Worm (Caenorhabditis elegans) whole organism, L4 larva: ENCODE measurements around the gene skr-19.

ENCODE experiments used
- F37D6.2 ChIP-seq: sonication (generic microtip); optimal IDR thresholded peaks from 2 replicates; lab custom pipeline; 2016; ENCODE audit warnings: mild to moderate bottlenecking, missing genetic modification characterization, missing compliant biosample characterization
- F49E8.2 ChIP-seq: sonication (generic microtip); optimal IDR thresholded peaks from 2 replicates; lab custom pipeline; 2016; ENCODE audit warnings: missing compliant biosample characterization, mild to moderate bottlenecking, missing genetic modification characterization, borderline replicate concordance
- Y105C5A.15 ChIP-seq: fragments of 200-800 bp; sonication (Bioruptor generic); IDR thresholded peaks from 2 replicates; pipeline ENCODE4 v1.3.6; 2022; ENCODE audit warnings: missing genetic modification characterization, missing compliant biosample characterization
- Y48G9A.11 ChIP-seq: fragments of 200-800 bp; sonication (Bioruptor generic); IDR thresholded peaks from 2 replicates; pipeline ENCODE4 v1.3.6; 2022; ENCODE audit warnings: missing genetic modification reagents, missing genetic modification characterization, missing compliant biosample characterization
- Y5F2A.4 ChIP-seq: fragments of 200-800 bp; sonication (Bioruptor generic); optimal IDR thresholded peaks from 2 replicates; lab custom pipeline; 2018; ENCODE audit warnings: mild to moderate bottlenecking, missing genetic modification characterization, missing compliant biosample characterization
- ZK337.2 ChIP-seq: fragments of 200-800 bp; sonication (Bioruptor generic); IDR thresholded peaks from 2 replicates; pipeline ENCODE4 v1.3.6; 2022; ENCODE audit warnings: missing genetic modification reagents, missing genetic modification characterization, missing compliant biosample characterization
- aly-2 ChIP-seq: sonication (generic microtip); optimal IDR thresholded peaks from 2 replicates; lab custom pipeline; 2018; ENCODE audit warnings: missing biosample characterization, missing genetic modification characterization
- ama-1 ChIP-seq: fragments of 150-350 bp; optimal IDR thresholded peaks from 2 replicates; lab custom pipeline; 2014; ENCODE audit warnings: inconsistent platforms, mixed read lengths
- arid-1 ChIP-seq: fragments of 200-800 bp; sonication (Bioruptor generic); conservative IDR thresholded peaks from 2 replicates; pipeline ENCODE4 v1.3.6; 2022; ENCODE audit warnings: missing genetic modification reagents, missing genetic modification characterization, missing compliant biosample characterization
- ceh-32 ChIP-seq: sonication (generic microtip); optimal IDR thresholded peaks from 2 replicates; lab custom pipeline; 2016; ENCODE audit warnings: mild to moderate bottlenecking, missing genetic modification characterization, missing compliant biosample characterization; ENCODE audit not compliant: poor library complexity
- ceh-44 ChIP-seq: fragments of 200-800 bp; sonication (Bioruptor generic); IDR thresholded peaks from 2 replicates; pipeline ENCODE4 v1.3.6; 2022; ENCODE audit warnings: missing genetic modification reagents, missing genetic modification characterization, missing compliant biosample characterization
- ceh-62 ChIP-seq: sonication (generic microtip); optimal IDR thresholded peaks from 2 replicates; lab custom pipeline; 2017; ENCODE audit warnings: missing biosample characterization, missing genetic modification characterization
- daf-19 ChIP-seq: fragments of 200-800 bp; sonication (Bioruptor generic); conservative IDR thresholded peaks from 2 replicates; pipeline ENCODE4 v1.3.6; 2022; ENCODE audit warnings: missing genetic modification characterization, missing compliant biosample characterization
- daf-8 ChIP-seq: fragments of 200-800 bp; sonication (Bioruptor generic); IDR thresholded peaks from 2 replicates; pipeline ENCODE4 v1.3.6; 2022; ENCODE audit warnings: missing genetic modification characterization, missing compliant biosample characterization
- dmd-6 ChIP-seq: fragments of 200-800 bp; sonication (Bioruptor generic); IDR thresholded peaks from 2 replicates; pipeline ENCODE4 v1.3.6; 2022; ENCODE audit warnings: missing genetic modification reagents, missing genetic modification characterization, missing compliant biosample characterization
- dmd-8 ChIP-seq: fragments of 200-800 bp; sonication (Bioruptor generic); IDR thresholded peaks from 2 replicates; pipeline ENCODE4 v1.3.6; 2022; ENCODE audit warnings: missing genetic modification characterization, missing compliant biosample characterization
- dmd-9 ChIP-seq: fragments of 200-800 bp; sonication (Bioruptor generic); IDR thresholded peaks from 2 replicates; pipeline ENCODE4 v1.3.6; 2022; ENCODE audit warnings: missing genetic modification reagents, missing genetic modification characterization, missing compliant biosample characterization
- duxl-1 ChIP-seq: sonication (generic microtip); optimal IDR thresholded peaks from 2 replicates; lab custom pipeline; 2016; ENCODE audit warnings: mild to moderate bottlenecking, missing genetic modification characterization, moderate library complexity, missing compliant biosample characterization; ENCODE audit not compliant: poor library complexity
- dve-1 ChIP-seq: sonication (generic microtip); optimal IDR thresholded peaks from 2 replicates; lab custom pipeline; 2017; ENCODE audit warnings: antibody characterized with exemption, mild to moderate bottlenecking, missing genetic modification characterization, missing compliant biosample characterization; ENCODE audit not compliant: insufficient read depth
- fos-1 ChIP-seq: fragments of 150-350 bp; optimal IDR thresholded peaks from 2 replicates; lab custom pipeline; 2014; ENCODE audit warnings: missing biosample characterization, missing genetic modification characterization
- hif-1 ChIP-seq, 2 experiments: sonication (generic microtip); optimal IDR thresholded peaks; 2 replicates each; lab custom pipeline; 2016 to 2017; ENCODE audit warnings: missing compliant biosample characterization in 2 of 2, missing genetic modification characterization in 2 of 2, missing genetic modification reagents in 2 of 2, missing genotype in 2 of 2, mild to moderate bottlenecking in 1 of 2
- hlh-11 ChIP-seq: fragments of 200-800 bp; sonication (Bioruptor generic); optimal IDR thresholded peaks from 2 replicates; lab custom pipeline; 2018; ENCODE audit warnings: mild to moderate bottlenecking, missing genetic modification characterization, missing compliant biosample characterization
- jun-1 ChIP-seq: fragments of 150-350 bp; optimal IDR thresholded peaks from 2 replicates; lab custom pipeline; 2014; ENCODE audit warnings: missing biosample characterization, missing genetic modification reagents, missing genetic modification characterization
- lim-7 ChIP-seq: fragments of 200-800 bp; sonication (Bioruptor generic); IDR thresholded peaks from 2 replicates; pipeline ENCODE4 v1.3.6; 2022; ENCODE audit warnings: missing genetic modification characterization, missing compliant biosample characterization
- lin-39 ChIP-seq: fragments of 150-350 bp; optimal IDR thresholded peaks from 2 replicates; lab custom pipeline; 2014; ENCODE audit warnings: missing biosample characterization, missing genetic modification reagents, missing genetic modification characterization
- lir-3 ChIP-seq: sonication (generic microtip); optimal IDR thresholded peaks from 2 replicates; lab custom pipeline; 2016; ENCODE audit warnings: mild to moderate bottlenecking, missing genetic modification characterization, missing compliant biosample characterization
- madf-5 ChIP-seq, 2 experiments: fragments of 200-800 bp; sonication (Bioruptor generic); IDR thresholded peaks; 2 replicates each; pipeline ENCODE4 v1.3.6; 2022; ENCODE audit warnings: missing compliant biosample characterization in 2 of 2, missing genetic modification characterization in 2 of 2
- madf-9 ChIP-seq: fragments of 200-800 bp; sonication (Bioruptor generic); conservative IDR thresholded peaks from 2 replicates; pipeline ENCODE4 v1.3.6; 2022; ENCODE audit warnings: missing genetic modification reagents, missing genetic modification characterization, missing compliant biosample characterization
- mdt-29 ChIP-seq: fragments of 200-800 bp; sonication (Bioruptor generic); IDR thresholded peaks from 2 replicates; pipeline ENCODE4 v1.3.6; 2022; ENCODE audit warnings: missing genetic modification reagents, missing genetic modification characterization, missing compliant biosample characterization
- mep-1 ChIP-seq: fragments of 150-350 bp; sonication (generic microtip); optimal IDR thresholded peaks from 3 replicates; lab custom pipeline; 2014; ENCODE audit warnings: missing biosample characterization, missing genetic modification characterization
- mes-2 ChIP-seq: sonication (generic microtip); optimal IDR thresholded peaks from 2 replicates; lab custom pipeline; 2016; ENCODE audit warnings: missing genotype, mild to moderate bottlenecking, missing genetic modification characterization, missing compliant biosample characterization; ENCODE audit not compliant: poor library complexity, severe bottlenecking
- mxl-2 ChIP-seq: fragments of 200-800 bp; sonication (Bioruptor generic); conservative IDR thresholded peaks from 2 replicates; pipeline ENCODE4 v1.3.6; 2022; ENCODE audit warnings: missing genetic modification reagents, missing genetic modification characterization, missing compliant biosample characterization
- mxl-3 ChIP-seq: fragments of 200-800 bp; sonication (Bioruptor generic); optimal IDR thresholded peaks from 2 replicates; lab custom pipeline; 2018; ENCODE audit warnings: mild to moderate bottlenecking, missing genetic modification characterization, missing compliant biosample characterization
- nhr-10 ChIP-seq: fragments of 150-350 bp; optimal IDR thresholded peaks from 2 replicates; lab custom pipeline; 2014; ENCODE audit warnings: missing biosample characterization, missing genetic modification characterization
- nhr-102 ChIP-seq: sonication (generic microtip); optimal IDR thresholded peaks from 2 replicates; lab custom pipeline; 2016; ENCODE audit warnings: mild to moderate bottlenecking, missing genetic modification characterization, moderate library complexity, missing compliant biosample characterization
- nhr-11 ChIP-seq: fragments of 150-350 bp; optimal IDR thresholded peaks from 2 replicates; lab custom pipeline; 2014; ENCODE audit warnings: missing biosample characterization, missing genetic modification characterization
- nhr-237 ChIP-seq: sonication (generic microtip); optimal IDR thresholded peaks from 2 replicates; lab custom pipeline; 2017; ENCODE audit warnings: missing biosample characterization, missing genetic modification characterization
- nhr-48 ChIP-seq: sonication (generic microtip); optimal IDR thresholded peaks from 2 replicates; lab custom pipeline; 2016; ENCODE audit warnings: mild to moderate bottlenecking, missing genetic modification characterization, missing compliant biosample characterization
- nhr-77 ChIP-seq: fragments of 150-350 bp; optimal IDR thresholded peaks from 2 replicates; lab custom pipeline; 2014; ENCODE audit warnings: missing biosample characterization, missing genetic modification characterization
- pha-4 ChIP-seq, 2 experiments: fragments of 150-350 bp in 1 of 2; fragments of 200-800 bp in 1 of 2; sonication (Bioruptor generic) in 1 of 2; IDR thresholded peaks in 1 of 2; optimal IDR thresholded peaks in 1 of 2; 2 replicates each; pipeline versions ENCODE4 v1.3.6 to Lab custom; 2014 to 2022; ENCODE audit warnings: missing genetic modification characterization in 2 of 2, missing genetic modification reagents in 2 of 2, missing biosample characterization in 1 of 2, missing compliant biosample characterization in 1 of 2
- php-3 ChIP-seq: fragments of 200-800 bp; sonication (Bioruptor generic); IDR thresholded peaks from 2 replicates; pipeline ENCODE4 v1.3.6; 2022; ENCODE audit warnings: missing genetic modification reagents, missing genetic modification characterization, missing compliant biosample characterization
- rbr-2 ChIP-seq: sonication (generic microtip); optimal IDR thresholded peaks from 2 replicates; lab custom pipeline; 2016; ENCODE audit warnings: missing genotype, missing genetic modification characterization, missing compliant biosample characterization
- sdz-12 ChIP-seq: fragments of 200-800 bp; sonication (Bioruptor generic); optimal IDR thresholded peaks from 2 replicates; lab custom pipeline; 2018; ENCODE audit warnings: mild to moderate bottlenecking, missing genetic modification characterization, missing compliant biosample characterization
- snpc-1.2 ChIP-seq: fragments of 200-800 bp; sonication (Bioruptor generic); IDR thresholded peaks from 2 replicates; pipeline ENCODE4 v1.3.6; 2022; ENCODE audit warnings: missing genetic modification reagents, missing genetic modification characterization, missing compliant biosample characterization
- snpc-4 ChIP-seq: fragments of 150-350 bp; optimal IDR thresholded peaks from 2 replicates; lab custom pipeline; 2014; ENCODE audit warnings: missing biosample characterization, missing genetic modification characterization
- tra-1 ChIP-seq: fragments of 200-800 bp; sonication (Bioruptor generic); IDR thresholded peaks from 2 replicates; pipeline ENCODE4 v1.3.6; 2022; ENCODE audit warnings: missing genetic modification reagents, missing genetic modification characterization, missing compliant biosample characterization
- unc-130 ChIP-seq: sonication (generic microtip); optimal IDR thresholded peaks from 2 replicates; lab custom pipeline; 2016; ENCODE audit warnings: missing genetic modification reagents, missing genetic modification characterization, missing compliant biosample characterization
- unc-62 ChIP-seq, 3 experiments: fragments of 150-350 bp in 1 of 3; sonication (generic microtip); optimal IDR thresholded peaks in 2 of 3; peaks in 1 of 3; 1 replicate in 1 of 3; 2 replicates in 2 of 3; lab custom pipeline; 2014 to 2017; ENCODE audit warnings: missing biosample characterization in 3 of 3, missing genetic modification characterization in 3 of 3, missing genetic modification reagents in 3 of 3, missing genotype in 1 of 3
- zip-2 ChIP-seq: fragments of 150-350 bp; optimal IDR thresholded peaks from 2 replicates; lab custom pipeline; 2014; ENCODE audit warnings: missing biosample characterization, missing genetic modification characterization
- ztf-11 ChIP-seq: fragments of 150-350 bp; optimal IDR thresholded peaks from 2 replicates; lab custom pipeline; 2014; ENCODE audit warnings: missing biosample characterization, missing genetic modification characterization

The skr-19 gene

DNA sequence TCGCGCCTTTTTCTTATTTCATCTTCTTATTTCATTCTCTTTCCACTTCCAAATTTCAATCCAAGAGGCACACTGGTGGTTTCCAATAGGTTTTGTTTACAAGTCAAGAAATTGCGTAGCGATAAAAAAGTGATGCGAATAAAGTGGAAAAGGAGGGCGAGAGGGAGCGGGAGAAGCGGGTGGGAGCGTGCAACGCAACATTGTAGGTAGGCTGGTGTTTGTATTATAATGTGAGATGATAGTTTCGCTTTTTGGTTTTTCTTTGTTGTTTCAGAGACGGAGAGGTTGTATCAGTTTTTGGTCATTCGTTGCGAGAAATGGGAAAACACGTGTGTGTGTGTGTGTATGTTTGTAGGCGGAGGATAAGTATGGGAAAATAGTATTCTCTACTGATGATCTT lies 25.7 kb upstream of the skr-19 start (continued):
- TF ChIP-seq unc-62 (GFP tag; optimal IDR thresholded peaks at IDR 0.05 in 1 of 2; lab: Kevin White, UChicago) = peak in 1 of 2 experiments; percentile 33
- no peak for TF ChIP-seq unc-62 (tag; optimal IDR thresholded peaks at IDR 0.05; lab: Kevin White, UChicago)
- no peak for TF ChIP-seq pha-4 (GFP tag; IDR thresholded peaks at IDR 0.05; lab: Robert Waterston, UW)
- peak; percentile 68 for TF ChIP-seq pha-4 (tag; optimal IDR thresholded peaks at IDR 0.05; lab: Kevin White, UChicago)
- no peak for TF ChIP-seq sdz-12 (GFP tag; lab: Kevin White, UChicago)
- TF ChIP-seq ztf-11 = no peak
- no peak for TF ChIP-seq lir-3 (tag; lab: Kevin White, UChicago)
- peak; percentile 92 for TF ChIP-seq dve-1 (tag; lab: Kevin White, UChicago)
- TF ChIP-seq duxl-1 (tag; lab: Kevin White, UChicago) = no peak
- no peak for TF ChIP-seq rbr-2 (tag; lab: Kevin White, UChicago)
- 0 out of 2 replicates have a peak, but pooled peaks have one; percentile 44 for TF ChIP-seq php-3
- no peak for TF ChIP-seq ama-1 (lab: Kevin White, UChicago)
- TF ChIP-seq ceh-32 = no peak
- no peak for TF ChIP-seq fos-1 (tag; lab: Kevin White, UChicago)
- no peak for TF ChIP-seq F37D6.2
- no peak for TF ChIP-seq mdt-29 (GFP tag; lab: Robert Waterston, UW)
- no peak for TF ChIP-seq F49E8.2 (tag; lab: Kevin White, UChicago)
- no peak for TF ChIP-seq Y5F2A.4 (GFP tag; lab: Kevin White, UChicago)
- peak; percentile 78 for TF ChIP-seq nhr-77 (tag; lab: Kevin White, UChicago)
- TF ChIP-seq ceh-62 (tag; lab: Kevin White, UChicago) = no peak
- peak; percentile 78 for TF ChIP-seq mxl-3 (GFP tag; lab: Kevin White, UChicago)
- no peak for TF ChIP-seq Y105C5A.15 (GFP tag; lab: Robert Waterston, UW)
- no peak for TF ChIP-seq Y48G9A.11 (GFP tag; lab: Robert Waterston, UW)
- no peak for TF ChIP-seq madf-5 (GFP tag; IDR thresholded peaks at IDR 0.05; lab: Robert Waterston, UW)
- no peak for TF ChIP-seq snpc-4 (tag; lab: Kevin White, UChicago)
- TF ChIP-seq lim-7 (GFP tag; lab: Robert Waterston, UW) = no peak
- TF ChIP-seq mes-2 = peak; percentile 64
- TF ChIP-seq daf-8 (GFP tag; lab: Robert Waterston, UW) = no peak
- TF ChIP-seq daf-19 (GFP tag; lab: Robert Waterston, UW) = no peak
- no peak for TF ChIP-seq dmd-9
- TF ChIP-seq nhr-10 (tag; lab: Kevin White, UChicago) = peak; percentile 86
- no peak for TF ChIP-seq unc-130 (GFP tag; lab: Kevin White, UChicago)
- no peak for TF ChIP-seq madf-9 (GFP tag; lab: Robert Waterston, UW)
- no peak for TF ChIP-seq lin-39 (tag; lab: Kevin White, UChicago)
- TF ChIP-seq dmd-6 (GFP tag; lab: Robert Waterston, UW) = peak; percentile 83
- TF ChIP-seq aly-2 = no peak
- TF ChIP-seq hif-1 (tag; optimal IDR thresholded peaks at IDR 0.05; lab: Kevin White, UChicago) = peak in 1 of 2 experiments; percentile 41
- peak; percentile 65; the same call in 1 of the 2 replicates for TF ChIP-seq tra-1 (GFP tag; lab: Robert Waterston, UW)
- peak; percentile 39 for TF ChIP-seq nhr-48 (tag; lab: Kevin White, UChicago)
- peak; percentile 28 for TF ChIP-seq nhr-102 (tag; lab: Kevin White, UChicago)
- TF ChIP-seq arid-1 (GFP tag; lab: Robert Waterston, UW) = 0 out of 2 replicates have a peak, but pooled peaks have one; percentile 29
- no peak for TF ChIP-seq mxl-2
- no peak for TF ChIP-seq zip-2 (tag; lab: Kevin White, UChicago)
- TF ChIP-seq nhr-11 = no peak
- TF ChIP-seq ZK337.2 (GFP tag; lab: Robert Waterston, UW) = no peak
- TF ChIP-seq snpc-1.2 (GFP tag; lab: Robert Waterston, UW) = no peak
- TF ChIP-seq dmd-8 (GFP tag; lab: Robert Waterston, UW) = no peak
- no peak for TF ChIP-seq nhr-237
- no peak for TF ChIP-seq jun-1 (tag; lab: Kevin White, UChicago)
- peak; percentile 83 for TF ChIP-seq hlh-11
- peak; percentile 78 for TF ChIP-seq mep-1 (tag; lab: Kevin White, UChicago)
- TF ChIP-seq ceh-44 (GFP tag; lab: Robert Waterston, UW) = no peak
